Worm (Caenorhabditis elegans) whole organism, L1 larva: ENCODE measurements around the gene M153.3.

Experiments used
- C04F5.9 ChIP-seq: sonication (generic microtip); optimal IDR thresholded peaks from 2 replicates; lab custom pipeline; 2016; ENCODE audit warnings: missing genetic modification characterization, missing compliant biosample characterization
- C16A3.4 ChIP-seq: fragments of 150-350 bp; optimal IDR thresholded peaks from 2 replicates; lab custom pipeline; 2014; ENCODE audit warnings: missing biosample characterization, missing genetic modification characterization
- Y116A8C.19 ChIP-seq: sonication (generic microtip); optimal IDR thresholded peaks from 2 replicates; lab custom pipeline; 2016; ENCODE audit warnings: missing compliant biosample characterization, missing genetic modification characterization, borderline replicate concordance
- aly-2 ChIP-seq: fragments of 150-350 bp; optimal IDR thresholded peaks from 2 replicates; lab custom pipeline; 2014; ENCODE audit warnings: missing biosample characterization, missing genetic modification characterization
- ama-1 ChIP-seq: fragments of 150-350 bp; optimal IDR thresholded peaks from 2 replicates; lab custom pipeline; 2014
- blmp-1 ChIP-seq: fragments of 150-350 bp; optimal IDR thresholded peaks from 2 replicates; lab custom pipeline; 2014; ENCODE audit warnings: missing biosample characterization, missing genetic modification characterization
- ceh-82 ChIP-seq, 3 experiments: fragments of 150-350 bp in 1 of 3; sonication (generic microtip) in 2 of 3; optimal IDR thresholded peaks; 2 replicates each; lab custom pipeline; 2014 to 2017; ENCODE audit warnings: missing biosample characterization in 3 of 3, missing genetic modification characterization in 3 of 3
- ces-1 ChIP-seq: fragments of 150-350 bp; optimal IDR thresholded peaks from 2 replicates; lab custom pipeline; 2014; ENCODE audit warnings: missing biosample characterization, missing genetic modification reagents, missing genetic modification characterization
- dsc-1 ChIP-seq: sonication (generic microtip); optimal IDR thresholded peaks from 2 replicates; lab custom pipeline; 2016; ENCODE audit warnings: mild to moderate bottlenecking, missing genetic modification characterization, missing compliant biosample characterization
- efl-1 ChIP-seq, 4 experiments: fragments of 150-350 bp; optimal IDR thresholded peaks in 3 of 4; peaks in 1 of 4; 1 replicate in 1 of 4; 2 replicates in 3 of 4; lab custom pipeline; 2014; ENCODE audit warnings: missing biosample characterization in 2 of 4, missing genetic modification characterization in 2 of 4, missing genetic modification reagents in 2 of 4
- efl-3 ChIP-seq: fragments of 200-800 bp; sonication (Bioruptor generic); optimal IDR thresholded peaks from 2 replicates; lab custom pipeline; 2018; ENCODE audit warnings: mild to moderate bottlenecking, missing genetic modification characterization, missing compliant biosample characterization
- elt-2 ChIP-seq: sonication (generic microtip); optimal IDR thresholded peaks from 2 replicates; lab custom pipeline; 2016; ENCODE audit warnings: missing genetic modification characterization, mild to moderate bottlenecking, inconsistent platforms, missing compliant biosample characterization, missing genetic modification reagents
- ets-5 ChIP-seq: fragments of 200-800 bp; sonication (Bioruptor generic); IDR thresholded peaks from 2 replicates; pipeline ENCODE4 v1.3.6; 2022; ENCODE audit warnings: missing genetic modification characterization, missing compliant biosample characterization
- fkh-10 ChIP-seq: sonication (generic microtip); optimal IDR thresholded peaks from 2 replicates; lab custom pipeline; 2017; ENCODE audit warnings: missing biosample characterization, missing genetic modification reagents, missing genetic modification characterization
- fkh-4 ChIP-seq: sonication (generic microtip); optimal IDR thresholded peaks from 2 replicates; lab custom pipeline; 2016; ENCODE audit warnings: missing compliant biosample characterization, missing genetic modification characterization, borderline replicate concordance
- fkh-8 ChIP-seq: sonication (generic microtip); optimal IDR thresholded peaks from 2 replicates; lab custom pipeline; 2016; ENCODE audit warnings: mild to moderate bottlenecking, missing genetic modification characterization, missing compliant biosample characterization
- hlh-4 ChIP-seq: sonication (generic microtip); optimal IDR thresholded peaks from 2 replicates; lab custom pipeline; 2016; ENCODE audit warnings: mild to moderate bottlenecking, missing genetic modification characterization, missing compliant biosample characterization
- hpl-2 ChIP-seq: fragments of 150-350 bp; optimal IDR thresholded peaks from 2 replicates; lab custom pipeline; 2014; ENCODE audit warnings: missing biosample characterization, missing genetic modification reagents, missing genetic modification characterization
- lin-13 ChIP-seq: fragments of 150-350 bp; optimal IDR thresholded peaks from 2 replicates; lab custom pipeline; 2014; ENCODE audit warnings: missing biosample characterization, missing genetic modification reagents, missing genetic modification characterization
- lin-14 ChIP-seq: fragments of 200-800 bp; sonication (Bioruptor generic); optimal IDR thresholded peaks from 2 replicates; lab custom pipeline; 2018; ENCODE audit warnings: mild to moderate bottlenecking, missing genetic modification characterization, moderate library complexity, missing compliant biosample characterization
- lin-15B ChIP-seq: fragments of 150-350 bp; sonication (generic microtip); optimal IDR thresholded peaks from 3 replicates; lab custom pipeline; 2014; ENCODE audit warnings: missing biosample characterization, missing genetic modification characterization
- lin-39 ChIP-seq: fragments of 150-350 bp; optimal IDR thresholded peaks from 2 replicates; lab custom pipeline; 2014; ENCODE audit warnings: missing biosample characterization, missing genetic modification reagents, missing genetic modification characterization
- lsy-2 ChIP-seq, 2 experiments: fragments of 150-350 bp; optimal IDR thresholded peaks; 2 replicates each; lab custom pipeline; 2014; ENCODE audit warnings: missing biosample characterization in 2 of 2, missing genetic modification characterization in 2 of 2
- mab-9 ChIP-seq: fragments of 200-800 bp; sonication (Bioruptor generic); IDR thresholded peaks from 2 replicates; pipeline ENCODE4 v1.3.6; 2022; ENCODE audit warnings: missing genetic modification reagents, missing genetic modification characterization, missing compliant biosample characterization
- mef-2 ChIP-seq: fragments of 150-350 bp; optimal IDR thresholded peaks from 2 replicates; lab custom pipeline; 2014; ENCODE audit warnings: missing biosample characterization, missing genetic modification characterization
- mep-1 ChIP-seq: fragments of 150-350 bp; optimal IDR thresholded peaks from 2 replicates; lab custom pipeline; 2014; ENCODE audit warnings: missing biosample characterization, missing genetic modification characterization
- nhr-11 ChIP-seq: fragments of 150-350 bp; optimal IDR thresholded peaks from 2 replicates; lab custom pipeline; 2014; ENCODE audit warnings: missing biosample characterization, missing genetic modification characterization
- nhr-12 ChIP-seq: sonication (generic microtip); optimal IDR thresholded peaks from 2 replicates; lab custom pipeline; 2017; ENCODE audit warnings: missing biosample characterization, missing genetic modification characterization
- nhr-20 ChIP-seq: sonication (generic microtip); optimal IDR thresholded peaks from 2 replicates; lab custom pipeline; 2016; ENCODE audit warnings: mild to moderate bottlenecking, missing genetic modification characterization, missing compliant biosample characterization
- nhr-28 ChIP-seq: fragments of 150-350 bp; optimal IDR thresholded peaks from 2 replicates; lab custom pipeline; 2014; ENCODE audit warnings: missing biosample characterization, missing genetic modification characterization
- nhr-47 ChIP-seq: sonication (generic microtip); optimal IDR thresholded peaks from 2 replicates; lab custom pipeline; 2016; ENCODE audit warnings: mild to moderate bottlenecking, missing genetic modification characterization, moderate library complexity, missing compliant biosample characterization
- nhr-71 ChIP-seq: sonication (generic microtip); optimal IDR thresholded peaks from 2 replicates; lab custom pipeline; 2016; ENCODE audit warnings: mild to moderate bottlenecking, missing genetic modification characterization, moderate library complexity, missing compliant biosample characterization
- nhr-76 ChIP-seq: sonication (generic microtip); optimal IDR thresholded peaks from 2 replicates; lab custom pipeline; 2017; ENCODE audit warnings: missing biosample characterization, missing genetic modification characterization
- nhr-90 ChIP-seq: sonication (generic microtip); optimal IDR thresholded peaks from 2 replicates; lab custom pipeline; 2016; ENCODE audit warnings: mild to moderate bottlenecking, missing genetic modification characterization, missing compliant biosample characterization; ENCODE audit not compliant: poor library complexity
- pqm-1 ChIP-seq: sonication (generic microtip); optimal IDR thresholded peaks from 3 replicates; lab custom pipeline; 2017; ENCODE audit warnings: missing biosample characterization, missing genetic modification characterization
- rnt-1 ChIP-seq: sonication (generic microtip); optimal IDR thresholded peaks from 2 replicates; lab custom pipeline; 2016; ENCODE audit warnings: mild to moderate bottlenecking, missing genetic modification characterization, moderate library complexity, missing compliant biosample characterization
- sox-4 ChIP-seq: sonication (generic microtip); optimal IDR thresholded peaks from 2 replicates; lab custom pipeline; 2016; ENCODE audit warnings: missing genetic modification characterization, missing compliant biosample characterization
- sptf-1 ChIP-seq: fragments of 150-350 bp; optimal IDR thresholded peaks from 2 replicates; lab custom pipeline; 2014; ENCODE audit warnings: missing biosample characterization, missing genetic modification characterization
- tbx-2 ChIP-seq: sonication (generic microtip); optimal IDR thresholded peaks from 2 replicates; lab custom pipeline; 2016; ENCODE audit warnings: missing genetic modification characterization, missing compliant biosample characterization
- unc-130 ChIP-seq: fragments of 150-350 bp; optimal IDR thresholded peaks from 2 replicates; lab custom pipeline; 2017; ENCODE audit warnings: missing biosample characterization, missing genetic modification characterization, inconsistent platforms
- unc-30 ChIP-seq: sonication (generic microtip); optimal IDR thresholded peaks from 2 replicates; lab custom pipeline; 2017; ENCODE audit warnings: missing biosample characterization, missing genetic modification characterization
- unc-86 ChIP-seq: sonication (generic microtip); optimal IDR thresholded peaks from 2 replicates; lab custom pipeline; 2016; ENCODE audit warnings: missing genetic modification characterization, missing compliant biosample characterization
- unc-98 ChIP-seq: fragments of 200-800 bp; sonication (Bioruptor generic); IDR thresholded peaks from 2 replicates; pipeline ENCODE4 v1.3.6; 2022; ENCODE audit warnings: missing genetic modification characterization, missing compliant biosample characterization
- vab-15 ChIP-seq: sonication (generic microtip); optimal IDR thresholded peaks from 2 replicates; lab custom pipeline; 2017; ENCODE audit warnings: missing genotype, mild to moderate bottlenecking, missing genetic modification characterization, missing compliant biosample characterization
- xbp-1 ChIP-seq: sonication (generic microtip); optimal IDR thresholded peaks from 2 replicates; lab custom pipeline; 2016; ENCODE audit warnings: missing genetic modification characterization, missing compliant biosample characterization
- ztf-11 ChIP-seq, 2 experiments: sonication (generic microtip); optimal IDR thresholded peaks; 2 replicates each; lab custom pipeline; 2016 to 2017; ENCODE audit warnings: missing genetic modification characterization in 2 of 2, missing biosample characterization in 1 of 2, missing compliant biosample characterization in 1 of 2

M153.3 gene

DNA sequence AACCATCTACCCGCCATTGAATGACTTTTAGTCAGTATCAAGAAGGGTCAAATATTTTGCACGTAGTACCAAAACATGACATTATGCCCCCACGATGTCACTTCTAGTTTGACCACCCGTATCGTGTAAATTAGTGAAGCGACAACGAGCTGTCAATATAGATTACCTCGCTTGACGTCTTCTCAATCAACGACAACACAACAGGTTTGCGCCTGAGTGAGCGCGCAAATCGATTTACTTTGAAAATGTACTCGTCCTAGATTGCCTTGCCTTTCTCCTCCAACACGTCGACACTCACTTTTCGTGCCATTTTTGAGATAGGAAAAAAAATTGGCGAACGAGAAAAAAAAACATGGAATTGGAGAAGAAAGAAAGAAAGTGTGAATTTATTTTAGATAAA is 38.0 kb downstream of the M153.3 start (continued):
- TF ChIP-seq ceh-82 (tag; optimal IDR thresholded peaks at IDR 0.05; lab: Kevin White, UChicago) (peak in 1 of 3 experiments; percentile 25), unc-98 (GFP tag; lab: Robert Waterston, UW) (no peak), blmp-1 (tag; lab: Kevin White, UChicago) (peak; percentile 91), tbx-2 (peak; percentile 65), nhr-20 (tag; lab: Kevin White, UChicago) (peak; percentile 80)

DNA sequence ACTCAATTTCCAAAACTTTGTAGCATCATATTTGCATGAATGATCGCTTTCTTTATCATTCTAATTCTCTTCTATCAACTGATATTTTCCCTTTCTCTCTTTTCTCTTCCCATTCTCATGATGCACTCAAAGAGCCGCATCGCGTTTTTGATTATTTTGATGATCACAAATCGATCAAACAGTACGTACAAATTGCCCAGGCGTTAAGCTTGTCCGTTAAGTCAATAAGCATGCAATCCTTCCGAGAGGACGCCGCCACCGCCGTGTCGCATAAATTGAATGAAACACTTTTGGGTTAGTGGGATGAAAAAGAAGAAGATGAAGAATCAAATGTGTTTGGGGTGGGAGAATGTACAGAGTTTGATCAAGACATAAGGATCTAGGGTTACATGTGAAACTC is 38.9 kb downstream of the M153.3 start:
- TF ChIP-seq C04F5.9 (tag; lab: Kevin White, UChicago) (no peak), nhr-11 (tag; lab: Kevin White, UChicago) (no peak), unc-130 (tag; lab: Kevin White, UChicago) (no peak), hlh-4 (tag; lab: Kevin White, UChicago) (no peak), lin-14 (GFP tag; lab: Kevin White, UChicago) (peak; percentile 16), nhr-28 (no peak), dsc-1 (tag; lab: Kevin White, UChicago) (peak; percentile 63), blmp-1 (tag; lab: Kevin White, UChicago) (peak; percentile 24), mab-9 (GFP tag; lab: Robert Waterston, UW) (no peak)

DNA sequence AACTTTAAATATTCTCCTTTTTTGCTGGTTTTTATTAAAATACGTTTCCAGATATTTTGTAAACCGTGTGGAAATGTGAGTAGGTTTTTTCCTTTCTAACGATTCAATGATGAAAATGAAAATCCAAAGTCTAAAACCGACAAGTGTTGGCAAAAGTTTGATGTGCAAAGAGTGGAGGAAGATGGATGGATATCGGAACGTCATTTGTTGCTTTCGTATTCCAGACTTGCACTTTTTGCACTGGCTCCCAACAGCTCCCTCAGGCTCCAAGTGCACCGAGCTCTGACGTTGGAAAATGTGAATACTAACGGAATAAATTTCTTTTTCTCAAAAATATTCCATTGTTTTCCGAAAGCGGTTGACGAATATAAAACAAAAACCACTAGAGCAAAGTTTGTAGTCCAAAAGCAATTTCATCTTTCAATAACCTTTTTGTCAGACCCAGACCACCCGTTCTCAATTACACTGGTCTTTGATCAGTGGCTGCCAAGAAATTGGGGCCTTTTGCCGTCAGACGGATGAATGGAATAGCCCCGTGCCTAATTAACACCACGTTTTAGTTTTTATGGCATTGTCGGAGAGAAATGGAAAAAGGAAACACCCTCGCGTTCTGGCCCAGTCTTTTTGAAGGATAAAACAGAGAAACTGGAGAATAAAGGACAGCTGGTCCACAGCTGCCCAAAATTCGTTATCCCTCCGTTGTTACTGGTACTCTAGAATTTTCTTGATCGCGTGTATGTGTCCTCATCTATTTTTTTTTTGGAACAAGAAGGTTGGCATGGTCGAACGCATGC is 40.2 kb downstream of the M153.3 start:
- TF ChIP-seq fkh-4 (tag; lab: Kevin White, UChicago) (peak; percentile 76), unc-86 (peak; percentile 12), efl-1 (optimal IDR thresholded peaks at IDR 0.05; lab: Kevin White, UChicago) (no peak), efl-1 (GFP tag; optimal IDR thresholded peaks at IDR 0.05 in 1 of 2; lab: Kevin White, UChicago) (peak in 1 of 2 experiments; percentile 50), ztf-11 (tag; optimal IDR thresholded peaks at IDR 0.05; lab: Kevin White, UChicago) (peak in 1 of 2 experiments; percentile 65), elt-2 (tag; lab: Kevin White, UChicago) (no peak), lsy-2 (tag; optimal IDR thresholded peaks at IDR 0.05; lab: Kevin White, UChicago) (peak in 1 of 2 experiments; percentile 2), blmp-1 (tag; lab: Kevin White, UChicago) (peak; percentile 29), rnt-1 (peak; percentile 24), nhr-71 (tag; lab: Kevin White, UChicago) (peak; percentile 14), lin-14 (GFP tag; lab: Kevin White, UChicago) (peak; percentile 58), dsc-1 (tag; lab: Kevin White, UChicago) (peak; percentile 96), sox-4 (tag; lab: Kevin White, UChicago) (no peak), ces-1 (GFP tag; lab: Kevin White, UChicago) (no peak)
- TF ChIP-seq, all 84 proteins: peak for 10

DNA sequence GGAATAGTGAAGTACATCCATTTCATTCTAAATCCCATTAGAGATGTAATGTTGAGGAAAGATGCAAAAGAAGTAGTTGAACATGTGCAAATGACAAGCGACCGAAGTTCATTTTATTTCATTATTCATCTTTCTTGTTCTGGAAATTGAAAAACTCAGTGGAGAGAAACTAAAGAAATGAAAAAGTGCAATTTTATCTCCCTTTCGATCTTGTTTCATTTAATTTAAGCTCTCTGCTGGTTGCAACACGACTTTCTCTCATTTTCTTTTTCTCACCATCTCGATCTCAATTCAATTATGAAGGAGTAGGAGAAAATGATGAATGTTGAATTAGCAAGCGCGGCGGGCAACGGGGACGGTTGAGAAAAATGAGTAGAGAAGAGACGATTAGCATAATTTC is 41.7 kb downstream of the M153.3 start:
- TF ChIP-seq lin-13 (GFP tag; lab: Kevin White, UChicago): no peak
- no peak for TF ChIP-seq Y116A8C.19 (tag; lab: Kevin White, UChicago)
- TF ChIP-seq tbx-2: peak; percentile 28
- no peak for TF ChIP-seq pqm-1 (tag; lab: Kevin White, UChicago)
- TF ChIP-seq efl-3 (GFP tag; lab: Kevin White, UChicago): no peak
- TF ChIP-seq C16A3.4 (tag; lab: Kevin White, UChicago): no peak
- no peak for TF ChIP-seq xbp-1 (tag; lab: Kevin White, UChicago)
- TF ChIP-seq nhr-47: peak; percentile 2
- TF ChIP-seq vab-15: no peak
- no peak for TF ChIP-seq hpl-2 (GFP tag; lab: Kevin White, UChicago)
- peak; percentile 45 for TF ChIP-seq mep-1 (tag; lab: Kevin White, UChicago)
- no peak for TF ChIP-seq ets-5 (GFP tag; lab: Robert Waterston, UW)
- TF ChIP-seq lin-15B (tag; lab: Kevin White, UChicago): no peak
- TF ChIP-seq nhr-12: no peak
- TF ChIP-seq lin-39: no peak
- TF ChIP-seq sptf-1: no peak
- TF ChIP-seq mef-2 (tag; lab: Kevin White, UChicago): no peak
- TF ChIP-seq nhr-90: no peak
- TF ChIP-seq aly-2: no peak
- TF ChIP-seq nhr-76 (tag; lab: Kevin White, UChicago): no peak
- no peak for TF ChIP-seq unc-86
- no peak for TF ChIP-seq fkh-10
- no peak for TF ChIP-seq fkh-8 (tag; lab: Kevin White, UChicago)
- no peak for TF ChIP-seq ama-1 (lab: Kevin White, UChicago)
- TF ChIP-seq lsy-2 (tag; optimal IDR thresholded peaks at IDR 0.05; lab: Kevin White, UChicago): peak in 1 of 2 experiments; percentile 33
- no peak for TF ChIP-seq unc-30 (tag; lab: Kevin White, UChicago)
